Fruit fly (Drosophila melanogaster): ENCODE results near the gene hyx.

dm6 chr3R:9069874-9070273, 31.3 kb downstream of the hyx start:
- TF ChIP-seq Myc (optimal IDR thresholded peaks at IDR 0.05) (no peak), ttk (optimal IDR thresholded peaks at IDR 0.05) (no peak), Sin3A (optimal IDR thresholded peaks at IDR 0.05) (no peak), insv (optimal IDR thresholded peaks at IDR 0.05) (no peak), psq (optimal IDR thresholded peaks at IDR 0.05) (no peak)
